Worm (Caenorhabditis elegans) whole organism, young adult: ENCODE data around the gene F08H9.2.

Source experiments
- C17E4.6 ChIP-seq: fragments of 200-800 bp; sonication (Bioruptor generic); IDR thresholded peaks from 2 replicates; pipeline ENCODE4 v1.3.6; 2022; ENCODE audit warnings: missing genetic modification reagents, missing genetic modification characterization, missing compliant biosample characterization
- F22D6.2 ChIP-seq: sonication (generic microtip); optimal IDR thresholded peaks from 2 replicates; lab custom pipeline; 2016; ENCODE audit warnings: mild to moderate bottlenecking, missing genetic modification characterization, missing compliant biosample characterization
- F37B4.10 ChIP-seq: fragments of 200-800 bp; sonication (Bioruptor generic); IDR thresholded peaks from 2 replicates; pipeline ENCODE4 v1.3.6; 2022; ENCODE audit warnings: missing genetic modification characterization, missing compliant biosample characterization
- F52B5.7 ChIP-seq: sonication (generic microtip); optimal IDR thresholded peaks from 2 replicates; lab custom pipeline; 2016; ENCODE audit warnings: mild to moderate bottlenecking, missing genetic modification characterization, missing compliant biosample characterization
- F57A8.1 ChIP-seq: fragments of 200-800 bp; sonication (Bioruptor generic); optimal IDR thresholded peaks from 2 replicates; lab custom pipeline; 2018; ENCODE audit warnings: mild to moderate bottlenecking, missing genetic modification characterization, moderate library complexity, missing compliant biosample characterization
- F57C9.4 ChIP-seq: sonication (generic microtip); optimal IDR thresholded peaks from 2 replicates; lab custom pipeline; 2017; ENCODE audit warnings: mild to moderate bottlenecking, missing genetic modification characterization, missing compliant biosample characterization
- T26A5.8 ChIP-seq: sonication (generic microtip); optimal IDR thresholded peaks from 2 replicates; lab custom pipeline; 2016; ENCODE audit warnings: missing genetic modification characterization, missing compliant biosample characterization
- Y56A3A.18 ChIP-seq: fragments of 200-800 bp; sonication (Bioruptor generic); IDR thresholded peaks from 2 replicates; pipeline ENCODE4 v1.3.6; 2022; ENCODE audit warnings: missing genetic modification reagents, missing genetic modification characterization, missing compliant biosample characterization
- Y79H2A.3 ChIP-seq: fragments of 200-800 bp; sonication (Bioruptor generic); conservative IDR thresholded peaks from 2 replicates; pipeline ENCODE4 v1.3.6; 2022; ENCODE audit warnings: missing genetic modification reagents, missing genetic modification characterization, missing compliant biosample characterization
- Y95B8A.8 ChIP-seq: fragments of 200-800 bp; sonication (Bioruptor generic); IDR thresholded peaks from 2 replicates; pipeline ENCODE4 v1.3.6; 2022; ENCODE audit warnings: missing genetic modification reagents, missing genetic modification characterization, missing compliant biosample characterization
- akir-1 ChIP-seq: fragments of 200-800 bp; sonication (Bioruptor generic); optimal IDR thresholded peaks from 2 replicates; lab custom pipeline; 2018; ENCODE audit warnings: mild to moderate bottlenecking, missing genetic modification characterization, moderate library complexity, missing compliant biosample characterization
- aptf-3 ChIP-seq: fragments of 200-800 bp; sonication (Bioruptor generic); IDR thresholded peaks from 2 replicates; pipeline ENCODE4 v1.3.6; 2022; ENCODE audit warnings: missing genetic modification characterization, missing compliant biosample characterization
- athp-1 ChIP-seq: sonication (generic microtip); optimal IDR thresholded peaks from 2 replicates; lab custom pipeline; 2017; ENCODE audit warnings: mild to moderate bottlenecking, missing genetic modification characterization, missing compliant biosample characterization
- cebp-1 ChIP-seq, 2 experiments: fragments of 200-800 bp in 1 of 2; sonication (Bioruptor generic) in 1 of 2; sonication (generic microtip) in 1 of 2; IDR thresholded peaks in 1 of 2; optimal IDR thresholded peaks in 1 of 2; 2 replicates each; pipeline versions ENCODE4 v1.3.6 to Lab custom; 2017 to 2022; ENCODE audit warnings: missing compliant biosample characterization in 2 of 2, missing genetic modification characterization in 2 of 2, mild to moderate bottlenecking in 1 of 2, missing genetic modification reagents in 1 of 2, moderate library complexity in 1 of 2
- ceh-27 ChIP-seq: fragments of 200-800 bp; sonication (Bioruptor generic); optimal IDR thresholded peaks from 2 replicates; lab custom pipeline; 2018; ENCODE audit warnings: mild to moderate bottlenecking, missing genetic modification characterization, moderate library complexity, missing compliant biosample characterization
- dpl-1 ChIP-seq: fragments of 150-350 bp; optimal IDR thresholded peaks from 2 replicates; lab custom pipeline; 2014; ENCODE audit warnings: missing biosample characterization, missing genetic modification reagents, missing genetic modification characterization
- efl-1 ChIP-seq: fragments of 150-350 bp; optimal IDR thresholded peaks from 2 replicates; lab custom pipeline; 2014; ENCODE audit warnings: missing biosample characterization, missing genetic modification reagents, missing genetic modification characterization
- fkh-3 ChIP-seq: sonication (generic microtip); optimal IDR thresholded peaks from 2 replicates; lab custom pipeline; 2016; ENCODE audit warnings: mild to moderate bottlenecking, missing genetic modification characterization, missing compliant biosample characterization
- hmg-1.2 ChIP-seq: fragments of 200-800 bp; sonication (Bioruptor generic); IDR thresholded peaks from 2 replicates; pipeline ENCODE4 v1.3.6; 2022; ENCODE audit warnings: missing genetic modification reagents, missing genetic modification characterization, missing compliant biosample characterization
- lir-1 ChIP-seq: fragments of 200-800 bp; sonication (Bioruptor generic); conservative IDR thresholded peaks from 2 replicates; pipeline ENCODE4 v1.3.6; 2022; ENCODE audit warnings: missing genetic modification reagents, missing genetic modification characterization, missing compliant biosample characterization
- lsl-1 ChIP-seq: fragments of 200-800 bp; sonication (Bioruptor generic); optimal IDR thresholded peaks from 2 replicates; lab custom pipeline; 2018; ENCODE audit warnings: mild to moderate bottlenecking, missing genetic modification characterization, moderate library complexity, missing compliant biosample characterization
- madf-6 ChIP-seq: fragments of 200-800 bp; sonication (Bioruptor generic); IDR thresholded peaks from 2 replicates; pipeline ENCODE4 v1.3.6; 2022; ENCODE audit warnings: missing genetic modification reagents, missing genetic modification characterization, missing compliant biosample characterization
- madf-8 ChIP-seq: fragments of 200-800 bp; sonication (Bioruptor generic); conservative IDR thresholded peaks from 2 replicates; pipeline ENCODE4 v1.3.6; 2022; ENCODE audit warnings: missing genetic modification reagents, missing genetic modification characterization, missing compliant biosample characterization
- mel-28 ChIP-seq: sonication (generic microtip); optimal IDR thresholded peaks from 2 replicates; lab custom pipeline; 2016; ENCODE audit warnings: borderline replicate concordance, mild to moderate bottlenecking, missing genetic modification characterization, missing compliant biosample characterization
- nhr-90 ChIP-seq: sonication (generic microtip); optimal IDR thresholded peaks from 2 replicates; lab custom pipeline; 2016; ENCODE audit warnings: missing genotype, mild to moderate bottlenecking, missing genetic modification characterization, missing compliant biosample characterization
- repo-1 ChIP-seq: sonication (generic microtip); optimal IDR thresholded peaks from 2 replicates; lab custom pipeline; 2017; ENCODE audit warnings: mild to moderate bottlenecking, missing genetic modification characterization, missing compliant biosample characterization
- tbp1 ChIP-seq: fragments of 200-800 bp; sonication (Bioruptor generic); optimal IDR thresholded peaks from 2 replicates; lab custom pipeline; 2018; ENCODE audit warnings: mild to moderate bottlenecking, missing genetic modification characterization, missing compliant biosample characterization
- zim-3 ChIP-seq: sonication (generic microtip); optimal IDR thresholded peaks from 2 replicates; lab custom pipeline; 2017; ENCODE audit warnings: mild to moderate bottlenecking, missing genetic modification characterization, moderate library complexity, missing compliant biosample characterization
- ztf-18 ChIP-seq: sonication (generic microtip); optimal IDR thresholded peaks from 2 replicates; lab custom pipeline; 2016; ENCODE audit warnings: missing genotype, mild to moderate bottlenecking, missing genetic modification characterization, missing compliant biosample characterization
- ztf-22 ChIP-seq: fragments of 200-800 bp; sonication (Bioruptor generic); optimal IDR thresholded peaks from 2 replicates; lab custom pipeline; 2018; ENCODE audit warnings: mild to moderate bottlenecking, missing genetic modification characterization, moderate library complexity, missing compliant biosample characterization
- ztf-26 ChIP-seq: sonication (generic microtip); optimal IDR thresholded peaks from 2 replicates; lab custom pipeline; 2017; ENCODE audit warnings: missing genetic modification characterization, missing compliant biosample characterization
- ztf-3 ChIP-seq: fragments of 200-800 bp; sonication (Bioruptor generic); optimal IDR thresholded peaks from 2 replicates; lab custom pipeline; 2018; ENCODE audit warnings: mild to moderate bottlenecking, missing genetic modification characterization, missing compliant biosample characterization
- ztf-6 ChIP-seq: fragments of 200-800 bp; sonication (Bioruptor generic); IDR thresholded peaks from 2 replicates; pipeline ENCODE4 v1.3.6; 2022; ENCODE audit warnings: missing genetic modification reagents, missing genetic modification characterization, missing compliant biosample characterization

Gene F08H9.2

ce11 chrV:14491097-14491496, 30.6 kb downstream of the F08H9.2 start:
- no peak for TF ChIP-seq Y56A3A.18 (GFP tag; lab: Robert Waterston, UW)
- TF ChIP-seq hmg-1.2 (GFP tag; lab: Robert Waterston, UW), result no peak
- no peak for TF ChIP-seq lir-1 (GFP tag; lab: Robert Waterston, UW)
- TF ChIP-seq Y95B8A.8 (GFP tag; lab: Robert Waterston, UW), result no peak
- no peak for TF ChIP-seq aptf-3 (GFP tag; lab: Robert Waterston, UW)
- no peak for TF ChIP-seq efl-1 (GFP tag; lab: Kevin White, UChicago)
- TF ChIP-seq F22D6.2 (tag; lab: Kevin White, UChicago), result no peak
- TF ChIP-seq nhr-90, result no peak
- TF ChIP-seq dpl-1 (GFP tag; lab: Kevin White, UChicago), result no peak
- TF ChIP-seq, all 124 proteins: peak for 0

ce11 chrV:14493665-14494064, 33.2 kb downstream of the F08H9.2 start:
- no peak for TF ChIP-seq mel-28 (tag; lab: Kevin White, UChicago)
- TF ChIP-seq ceh-27 (GFP tag; lab: Kevin White, UChicago), result no peak
- no peak for TF ChIP-seq ztf-26 (tag; lab: Kevin White, UChicago)
- TF ChIP-seq dpl-1 (GFP tag; lab: Kevin White, UChicago), result no peak
- TF ChIP-seq athp-1 (tag; lab: Kevin White, UChicago), result no peak
- no peak for TF ChIP-seq F37B4.10 (GFP tag; lab: Robert Waterston, UW)
- TF ChIP-seq F52B5.7 (tag; lab: Kevin White, UChicago), result no peak
- TF ChIP-seq Y79H2A.3, result no peak
- no peak for TF ChIP-seq F22D6.2 (tag; lab: Kevin White, UChicago)
- TF ChIP-seq lsl-1 (GFP tag; lab: Kevin White, UChicago), result no peak
- no peak for TF ChIP-seq cebp-1 (GFP tag; IDR thresholded peaks at IDR 0.05; lab: Robert Waterston, UW)
- no peak for TF ChIP-seq cebp-1 (tag; optimal IDR thresholded peaks at IDR 0.05; lab: Kevin White, UChicago)
- TF ChIP-seq F57C9.4, result no peak

ce11 chrV:14495493-14495892, 35.0 kb downstream of the F08H9.2 start:
- TF ChIP-seq fkh-3 (tag; lab: Kevin White, UChicago) (no peak), F57A8.1 (GFP tag; lab: Kevin White, UChicago) (no peak), repo-1 (tag; lab: Kevin White, UChicago) (no peak), Y56A3A.18 (GFP tag; lab: Robert Waterston, UW) (no peak), ztf-22 (GFP tag; lab: Kevin White, UChicago) (no peak), tbp1 (GFP tag; lab: Kevin White, UChicago) (no peak), akir-1 (GFP tag; lab: Kevin White, UChicago) (no peak), madf-8 (no peak), ceh-27 (GFP tag; lab: Kevin White, UChicago) (no peak), hmg-1.2 (GFP tag; lab: Robert Waterston, UW) (no peak), ztf-6 (GFP tag; lab: Robert Waterston, UW) (no peak), C17E4.6 (GFP tag; lab: Robert Waterston, UW) (no peak), zim-3 (tag; lab: Kevin White, UChicago) (no peak), T26A5.8 (tag; lab: Kevin White, UChicago) (no peak), madf-6 (no peak), ztf-18 (no peak), F57C9.4 (no peak)

ce11 chrV:14496446-14496845, 36.0 kb downstream of the F08H9.2 start:
- TF ChIP-seq ztf-3, result no peak
- 0 out of 2 replicates have a peak, but pooled peaks have one; percentile 36 for TF ChIP-seq Y56A3A.18 (GFP tag; lab: Robert Waterston, UW)
